Worm (Caenorhabditis elegans): ENCODE results near the gene R05F9.9.

DNA sequence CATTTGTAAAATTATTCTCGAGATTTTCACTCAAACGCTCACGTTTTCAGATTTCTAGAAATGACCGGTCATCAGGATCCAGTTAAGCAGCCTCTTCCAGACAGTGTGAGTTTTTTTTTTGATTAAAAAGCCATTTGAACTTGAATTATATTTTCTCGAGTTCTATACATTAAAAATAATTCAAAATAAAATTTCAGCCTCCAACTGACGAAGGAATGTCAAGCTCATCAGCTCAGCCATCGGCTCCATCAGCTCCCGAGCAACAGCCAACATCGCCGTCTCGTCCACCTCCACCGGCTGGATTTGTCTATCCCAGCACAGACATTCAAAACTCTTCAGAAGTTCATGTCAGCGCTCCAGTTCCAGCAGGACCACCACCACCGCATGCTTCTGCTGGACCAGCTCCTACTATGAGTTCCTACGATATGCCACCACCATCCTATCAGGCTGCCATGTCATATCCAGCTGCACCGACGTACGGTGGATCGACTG is 44.0 kb downstream of the R05F9.9 start, which contains the start of gene F11G11.5:
- TF ChIP-seq unc-86 (tag; optimal IDR thresholded peaks at IDR 0.05) (no peak), pag-3 (tag; optimal IDR thresholded peaks at IDR 0.05; ENCODE audit: borderline replicate concordance, insufficient read depth) (no peak), Y116A8C.19 (tag; optimal IDR thresholded peaks at IDR 0.05; ENCODE audit: borderline replicate concordance) (no peak), lsy-2 (tag; optimal IDR thresholded peaks at IDR 0.05) (no peak), sox-4 (tag; optimal IDR thresholded peaks at IDR 0.05) (no peak), unc-62 (GFP tag; optimal IDR thresholded peaks at IDR 0.05) (no peak), ama-1 (optimal IDR thresholded peaks at IDR 0.05) (no peak), nhr-11 (tag; optimal IDR thresholded peaks at IDR 0.05) (no peak), mdl-1 (tag; optimal IDR thresholded peaks at IDR 0.05) (no peak), unc-130 (tag; optimal IDR thresholded peaks at IDR 0.05) (no peak), nhr-28 (tag; optimal IDR thresholded peaks at IDR 0.05) (no peak), snpc-4 (tag; optimal IDR thresholded peaks at IDR 0.05) (no peak), nhr-237 (tag; optimal IDR thresholded peaks at IDR 0.05) (no peak), isw-1 (GFP tag; IDR thresholded peaks at IDR 0.05) (no peak)

Measured in whole organism, L1 larva.